Worm (Caenorhabditis elegans) whole organism, late embryonic: ENCODE measurements around the gene lap-1.

ENCODE experiments used
- C08G9.2 ChIP-seq: sonication (generic microtip); optimal IDR thresholded peaks from 2 replicates; lab custom pipeline; 2016; ENCODE audit warnings: mild to moderate bottlenecking, missing genetic modification characterization, moderate library complexity, missing compliant biosample characterization
- C38D4.7 ChIP-seq: fragments of 200-800 bp; sonication (Bioruptor generic); optimal IDR thresholded peaks from 2 replicates; lab custom pipeline; 2018; ENCODE audit warnings: mild to moderate bottlenecking, missing genetic modification characterization, moderate library complexity, missing compliant biosample characterization
- K02D7.2 ChIP-seq: sonication (generic microtip); optimal IDR thresholded peaks from 2 replicates; lab custom pipeline; 2017; ENCODE audit warnings: mild to moderate bottlenecking, missing genetic modification characterization, missing compliant biosample characterization
- T23F11.4 ChIP-seq: fragments of 200-800 bp; sonication (Bioruptor generic); optimal IDR thresholded peaks from 2 replicates; lab custom pipeline; 2018; ENCODE audit warnings: mild to moderate bottlenecking, missing genetic modification characterization, missing compliant biosample characterization
- ahr-1 ChIP-seq: sonication (generic microtip); optimal IDR thresholded peaks from 2 replicates; lab custom pipeline; 2016; ENCODE audit warnings: missing genetic modification characterization, missing compliant biosample characterization
- ama-1 ChIP-seq: fragments of 150-350 bp; optimal IDR thresholded peaks from 2 replicates; lab custom pipeline; 2014
- ceh-18 ChIP-seq: sonication (generic microtip); optimal IDR thresholded peaks from 2 replicates; lab custom pipeline; 2016; ENCODE audit warnings: missing genetic modification characterization, missing compliant biosample characterization
- ceh-2 ChIP-seq: sonication (generic microtip); optimal IDR thresholded peaks from 2 replicates; lab custom pipeline; 2016; ENCODE audit warnings: missing genotype, missing genetic modification characterization, missing compliant biosample characterization
- ceh-24 ChIP-seq: sonication (generic microtip); optimal IDR thresholded peaks from 2 replicates; lab custom pipeline; 2016; ENCODE audit warnings: mild to moderate bottlenecking, missing genetic modification characterization, missing compliant biosample characterization
- ceh-30 ChIP-seq: fragments of 150-350 bp; optimal IDR thresholded peaks from 2 replicates; lab custom pipeline; 2014; ENCODE audit warnings: missing biosample characterization, missing genetic modification characterization
- ceh-34 ChIP-seq: sonication (generic microtip); optimal IDR thresholded peaks from 2 replicates; lab custom pipeline; 2016; ENCODE audit warnings: mild to moderate bottlenecking, missing genetic modification characterization, missing compliant biosample characterization
- ceh-45 ChIP-seq: fragments of 200-800 bp; sonication (Bioruptor generic); IDR thresholded peaks from 2 replicates; pipeline ENCODE4 v1.3.6; 2022; ENCODE audit warnings: missing genetic modification reagents, missing genetic modification characterization, missing compliant biosample characterization
- ceh-48 ChIP-seq: sonication (generic microtip); optimal IDR thresholded peaks from 2 replicates; lab custom pipeline; 2016; ENCODE audit warnings: missing genetic modification characterization, inconsistent platforms, missing compliant biosample characterization
- che-1 ChIP-seq: sonication (generic microtip); optimal IDR thresholded peaks from 2 replicates; lab custom pipeline; 2016; ENCODE audit warnings: mild to moderate bottlenecking, missing genetic modification characterization, missing compliant biosample characterization
- dve-1 ChIP-seq: sonication (generic microtip); optimal IDR thresholded peaks from 2 replicates; lab custom pipeline; 2017; ENCODE audit warnings: antibody characterized with exemption, mild to moderate bottlenecking, missing genetic modification characterization, missing compliant biosample characterization
- elt-4 ChIP-seq: sonication (generic microtip); optimal IDR thresholded peaks from 2 replicates; lab custom pipeline; 2016; ENCODE audit warnings: missing genetic modification characterization, missing compliant biosample characterization
- ets-4 ChIP-seq: sonication (generic microtip); optimal IDR thresholded peaks from 2 replicates; lab custom pipeline; 2016; ENCODE audit warnings: missing genetic modification characterization, missing compliant biosample characterization
- hlh-13 ChIP-seq: fragments of 200-800 bp; sonication (Bioruptor generic); optimal IDR thresholded peaks from 2 replicates; lab custom pipeline; 2018; ENCODE audit warnings: mild to moderate bottlenecking, missing genetic modification characterization, missing compliant biosample characterization
- hlh-15 ChIP-seq: sonication (generic microtip); optimal IDR thresholded peaks from 2 replicates; lab custom pipeline; 2016; ENCODE audit warnings: missing genetic modification characterization, missing compliant biosample characterization
- hlh-8 ChIP-seq: sonication (generic microtip); optimal IDR thresholded peaks from 2 replicates; lab custom pipeline; 2016; ENCODE audit warnings: missing genotype, missing genetic modification characterization, missing compliant biosample characterization
- lim-6 ChIP-seq: sonication (generic microtip); optimal IDR thresholded peaks from 2 replicates; lab custom pipeline; 2016; ENCODE audit warnings: missing genetic modification characterization, missing compliant biosample characterization
- madf-2 ChIP-seq: sonication (generic microtip); optimal IDR thresholded peaks from 2 replicates; lab custom pipeline; 2017; ENCODE audit warnings: missing genetic modification characterization, missing compliant biosample characterization
- nfya-1 ChIP-seq: sonication (generic microtip); optimal IDR thresholded peaks from 2 replicates; lab custom pipeline; 2017; ENCODE audit warnings: missing genetic modification characterization, mild to moderate bottlenecking, missing compliant biosample characterization, antibody characterized with exemption, moderate library complexity
- nhr-11 ChIP-seq: fragments of 150-350 bp; optimal IDR thresholded peaks from 2 replicates; lab custom pipeline; 2014; ENCODE audit warnings: missing biosample characterization, missing genetic modification characterization
- nhr-232 ChIP-seq: sonication (generic microtip); optimal IDR thresholded peaks from 2 replicates; lab custom pipeline; 2016; ENCODE audit warnings: missing genetic modification characterization, missing compliant biosample characterization
- npax-4 ChIP-seq: sonication (generic microtip); optimal IDR thresholded peaks from 2 replicates; lab custom pipeline; 2016; ENCODE audit warnings: missing genetic modification characterization, missing compliant biosample characterization
- pag-3 ChIP-seq: sonication (generic microtip); optimal IDR thresholded peaks from 2 replicates; lab custom pipeline; 2016; ENCODE audit warnings: missing compliant biosample characterization, missing genetic modification characterization, borderline replicate concordance
- pax-1 ChIP-seq: fragments of 150-350 bp; optimal IDR thresholded peaks from 2 replicates; lab custom pipeline; 2014; ENCODE audit warnings: missing biosample characterization, missing genetic modification characterization
- pha-2 ChIP-seq: sonication (generic microtip); optimal IDR thresholded peaks from 2 replicates; lab custom pipeline; 2017; ENCODE audit warnings: mild to moderate bottlenecking, missing genetic modification characterization, missing compliant biosample characterization
- pqm-1 ChIP-seq: sonication (generic microtip); optimal IDR thresholded peaks from 2 replicates; lab custom pipeline; 2016; ENCODE audit warnings: missing genetic modification characterization, missing compliant biosample characterization
- pros-1 ChIP-seq: fragments of 150-350 bp; optimal IDR thresholded peaks from 2 replicates; lab custom pipeline; 2014; ENCODE audit warnings: missing biosample characterization, missing genetic modification reagents, missing genetic modification characterization
- rnt-1 ChIP-seq: sonication (generic microtip); optimal IDR thresholded peaks from 2 replicates; lab custom pipeline; 2016; ENCODE audit warnings: missing genetic modification characterization, missing compliant biosample characterization
- tbx-2 ChIP-seq: sonication (generic microtip); optimal IDR thresholded peaks from 2 replicates; lab custom pipeline; 2016; ENCODE audit warnings: missing genetic modification characterization, missing compliant biosample characterization
- ttx-3 ChIP-seq: sonication (generic microtip); optimal IDR thresholded peaks from 2 replicates; lab custom pipeline; 2016; ENCODE audit warnings: missing genetic modification reagents, missing genetic modification characterization, missing compliant biosample characterization
- unc-3 ChIP-seq, 2 experiments: fragments of 200-800 bp in 1 of 2; sonication (Bioruptor generic) in 1 of 2; sonication (generic microtip) in 1 of 2; conservative IDR thresholded peaks in 1 of 2; optimal IDR thresholded peaks in 1 of 2; 2 replicates each; pipeline versions ENCODE4 v1.3.6 to Lab custom; 2016 to 2022; ENCODE audit warnings: missing compliant biosample characterization in 2 of 2, missing genetic modification characterization in 2 of 2, missing genetic modification reagents in 1 of 2
- zip-5 ChIP-seq: sonication (generic microtip); optimal IDR thresholded peaks from 2 replicates; lab custom pipeline; 2016; ENCODE audit warnings: missing genetic modification characterization, missing compliant biosample characterization
- ztf-16 ChIP-seq: sonication (generic microtip); optimal IDR thresholded peaks from 2 replicates; lab custom pipeline; 2017; ENCODE audit warnings: missing genetic modification characterization, missing compliant biosample characterization

The lap-1 gene

DNA sequence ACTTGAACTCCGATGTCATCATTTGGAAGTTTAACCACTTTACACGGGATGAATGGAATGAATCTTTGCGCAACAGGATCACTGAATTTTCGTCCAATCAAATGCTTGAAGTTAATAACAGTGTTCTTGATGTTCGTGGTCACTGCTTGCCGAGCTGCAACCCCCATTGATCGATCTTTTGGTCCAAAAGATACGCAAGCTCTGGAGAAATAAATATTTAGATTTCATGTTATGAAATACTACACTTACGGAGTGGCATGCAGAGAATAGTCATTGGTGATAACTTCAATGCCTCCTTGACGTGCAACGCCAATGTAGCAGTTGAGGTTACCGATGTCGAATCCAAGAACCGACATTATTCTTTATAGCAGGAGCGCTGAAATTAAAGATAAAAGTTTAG lies 44.8 kb upstream of the lap-1 start, which contains the start of gene hsp-110:
hsp-110 (minus strand) TSS at position 376 of the 400 bp plus-strand sequence.
- no peak for TF ChIP-seq ceh-34 (tag; lab: Kevin White, UChicago)
- no peak for TF ChIP-seq pag-3 (tag; lab: Kevin White, UChicago)
- no peak for TF ChIP-seq madf-2 (tag; lab: Kevin White, UChicago)
- TF ChIP-seq ets-4 (tag; lab: Kevin White, UChicago), result no peak
- no peak for TF ChIP-seq pha-2 (tag; lab: Kevin White, UChicago)
- no peak for TF ChIP-seq ceh-45
- no peak for TF ChIP-seq ceh-18 (tag; lab: Kevin White, UChicago)
- TF ChIP-seq tbx-2 (tag; lab: Kevin White, UChicago), result no peak
- no peak for TF ChIP-seq hlh-15
- TF ChIP-seq npax-4 (tag; lab: Kevin White, UChicago), result no peak
- no peak for TF ChIP-seq ztf-16 (tag; lab: Kevin White, UChicago)
- no peak for TF ChIP-seq K02D7.2 (tag; lab: Kevin White, UChicago)
- no peak for TF ChIP-seq ceh-48 (tag; lab: Kevin White, UChicago)
- TF ChIP-seq nhr-11 (tag; lab: Kevin White, UChicago), result no peak
- TF ChIP-seq hlh-13 (GFP tag; lab: Kevin White, UChicago), result no peak
- TF ChIP-seq ahr-1 (tag; lab: Kevin White, UChicago), result no peak
- TF ChIP-seq C08G9.2 (tag; lab: Kevin White, UChicago), result no peak

DNA sequence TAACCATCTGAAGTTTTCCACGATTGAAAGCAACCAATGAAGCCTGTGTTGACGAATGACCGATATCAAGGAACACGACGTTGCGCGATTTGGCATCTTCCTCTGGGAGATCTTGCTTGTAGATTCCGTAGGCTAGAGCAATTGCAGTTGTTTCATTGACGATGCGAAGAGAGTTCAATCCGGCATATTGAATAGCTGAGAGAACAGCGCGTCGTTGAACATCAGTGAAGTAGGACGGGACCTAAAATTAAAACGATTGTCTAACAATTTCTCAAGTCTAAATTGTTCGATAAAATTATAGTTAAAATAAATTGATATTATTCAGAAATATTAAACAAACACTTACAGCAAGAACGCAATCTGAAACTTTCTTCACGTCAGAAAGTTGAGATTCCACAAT lies 44.3 kb upstream of the lap-1 start:
- TF ChIP-seq pha-2 (tag; lab: Kevin White, UChicago), result no peak
- no peak for TF ChIP-seq dve-1 (tag; lab: Kevin White, UChicago)
- no peak for TF ChIP-seq pax-1 (tag; lab: Kevin White, UChicago)
- TF ChIP-seq ets-4 (tag; lab: Kevin White, UChicago), result no peak
- no peak for TF ChIP-seq pros-1 (tag; lab: Kevin White, UChicago)
- no peak for TF ChIP-seq hlh-15
- TF ChIP-seq pag-3 (tag; lab: Kevin White, UChicago), result no peak
- TF ChIP-seq ama-1 (lab: Kevin White, UChicago), result no peak
- TF ChIP-seq ceh-2 (tag; lab: Kevin White, UChicago), result no peak
- TF ChIP-seq ttx-3, result no peak
- no peak for TF ChIP-seq unc-3 (GFP tag; conservative IDR thresholded peaks at IDR 0.05; lab: Robert Waterston, UW)
- no peak for TF ChIP-seq unc-3 (tag; optimal IDR thresholded peaks at IDR 0.05; lab: Kevin White, UChicago)
- TF ChIP-seq npax-4 (tag; lab: Kevin White, UChicago), result no peak
- no peak for TF ChIP-seq che-1 (tag; lab: Kevin White, UChicago)
- no peak for TF ChIP-seq nfya-1 (tag; lab: Kevin White, UChicago)

DNA sequence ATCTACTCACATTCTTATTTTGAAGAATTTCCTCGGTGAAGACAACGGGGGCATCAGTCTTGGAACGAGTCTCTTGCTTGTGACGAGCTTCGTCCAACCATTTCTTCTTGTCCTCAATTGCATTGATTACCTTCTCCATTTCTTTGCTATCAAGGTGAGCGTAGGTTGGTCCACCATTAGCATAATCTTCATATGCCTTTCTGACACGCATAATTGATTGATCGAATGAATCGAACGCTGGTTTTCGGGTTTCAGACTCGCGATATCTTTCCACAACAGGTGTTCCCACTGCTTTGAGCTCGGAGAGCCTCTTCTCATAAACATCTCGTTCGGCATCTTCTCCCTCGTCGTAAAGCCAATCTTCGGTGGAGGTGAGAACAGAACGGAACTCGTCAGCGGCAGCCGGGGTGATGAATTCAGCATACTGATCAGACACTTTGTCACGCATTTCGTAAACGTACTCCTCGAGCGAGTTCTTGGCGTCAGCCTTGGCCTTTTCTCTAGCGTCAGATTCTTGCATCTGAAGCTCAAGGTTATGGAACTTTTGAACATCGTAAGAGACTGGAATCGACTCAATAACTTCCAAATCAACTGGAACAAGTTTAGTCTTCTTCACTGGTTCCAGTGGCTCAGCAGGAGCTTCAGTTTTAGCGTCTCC lies 42.8 kb upstream of the lap-1 start:
- no peak for TF ChIP-seq nfya-1 (tag; lab: Kevin White, UChicago)
- TF ChIP-seq lim-6 (tag; lab: Kevin White, UChicago), result no peak
- no peak for TF ChIP-seq ceh-30 (tag; lab: Kevin White, UChicago)
- no peak for TF ChIP-seq nhr-232 (tag; lab: Kevin White, UChicago)
- TF ChIP-seq hlh-8 (tag; lab: Kevin White, UChicago), result no peak
- TF ChIP-seq pqm-1 (tag; lab: Kevin White, UChicago), result no peak
- no peak for TF ChIP-seq zip-5 (tag; lab: Kevin White, UChicago)
- TF ChIP-seq C38D4.7 (GFP tag; lab: Kevin White, UChicago), result no peak
- TF ChIP-seq rnt-1 (tag; lab: Kevin White, UChicago), result no peak
- no peak for TF ChIP-seq che-1 (tag; lab: Kevin White, UChicago)
- TF ChIP-seq ceh-34 (tag; lab: Kevin White, UChicago), result no peak
- TF ChIP-seq T23F11.4 (GFP tag; lab: Kevin White, UChicago), result no peak
- TF ChIP-seq ceh-24 (tag; lab: Kevin White, UChicago), result no peak
- TF ChIP-seq ama-1 (lab: Kevin White, UChicago), result no peak
- TF ChIP-seq nhr-11 (tag; lab: Kevin White, UChicago), result no peak
- TF ChIP-seq elt-4, result no peak
- no peak for TF ChIP-seq hlh-13 (GFP tag; lab: Kevin White, UChicago)
